Worm (Caenorhabditis elegans) whole organism, mixed stage, embryonic: ENCODE data around the gene cept-2.
"Not testable (repeated sequence)": the region's sequence is repeated elsewhere in the genome, so short reads cannot be mapped to it uniquely, and the experiment has no call there.

Experiments
- M03D4.4 ChIP-seq: sonication (generic microtip); optimal IDR thresholded peaks from 2 replicates; lab custom pipeline; 2017; ENCODE audit warnings: mild to moderate bottlenecking, missing genetic modification characterization, missing compliant biosample characterization
- bed-3 ChIP-seq: fragments of 200-800 bp; sonication (Bioruptor generic); optimal IDR thresholded peaks from 3 replicates; lab custom pipeline; 2018; ENCODE audit warnings: mild to moderate bottlenecking, missing genetic modification characterization, moderate library complexity, missing compliant biosample characterization
- blmp-1 ChIP-seq: fragments of 150-350 bp; optimal IDR thresholded peaks from 2 replicates; lab custom pipeline; 2014; ENCODE audit warnings: missing biosample characterization, missing genetic modification characterization
- ceh-39 ChIP-seq: fragments of 150-350 bp; optimal IDR thresholded peaks from 2 replicates; lab custom pipeline; 2014; ENCODE audit warnings: missing biosample characterization, missing genetic modification characterization
- ceh-83 ChIP-seq: fragments of 200-800 bp; sonication (Bioruptor generic); optimal IDR thresholded peaks from 2 replicates; lab custom pipeline; 2018; ENCODE audit warnings: mild to moderate bottlenecking, missing genetic modification characterization, missing compliant biosample characterization
- ces-1 ChIP-seq: fragments of 150-350 bp; optimal IDR thresholded peaks from 2 replicates; lab custom pipeline; 2014; ENCODE audit warnings: missing biosample characterization, missing genetic modification reagents, missing genetic modification characterization
- cnd-1 ChIP-seq: fragments of 200-800 bp; sonication (Bioruptor generic); optimal IDR thresholded peaks from 2 replicates; lab custom pipeline; 2018; ENCODE audit warnings: mild to moderate bottlenecking, missing genetic modification characterization, missing compliant biosample characterization
- drap-1 ChIP-seq: fragments of 200-800 bp; sonication (Bioruptor generic); optimal IDR thresholded peaks from 3 replicates; lab custom pipeline; 2018; ENCODE audit warnings: mild to moderate bottlenecking, missing genetic modification characterization, missing compliant biosample characterization
- elt-1 ChIP-seq: sonication (generic microtip); optimal IDR thresholded peaks from 2 replicates; lab custom pipeline; 2017; ENCODE audit warnings: missing genetic modification characterization, mild to moderate bottlenecking, missing compliant biosample characterization, antibody characterized with exemption, moderate library complexity, borderline replicate concordance; ENCODE audit not compliant: insufficient read depth
- elt-3 ChIP-seq: fragments of 150-350 bp; optimal IDR thresholded peaks from 2 replicates; lab custom pipeline; 2014; ENCODE audit warnings: missing biosample characterization, missing genetic modification characterization
- flh-1 ChIP-seq: fragments of 200-800 bp; sonication (Bioruptor generic); optimal IDR thresholded peaks from 2 replicates; lab custom pipeline; 2018; ENCODE audit warnings: mild to moderate bottlenecking, missing genetic modification characterization, moderate library complexity, missing compliant biosample characterization
- ham-2 ChIP-seq: fragments of 200-800 bp; sonication (Bioruptor generic); optimal IDR thresholded peaks from 2 replicates; lab custom pipeline; 2018; ENCODE audit warnings: mild to moderate bottlenecking, missing genetic modification characterization, missing compliant biosample characterization
- hlh-1 ChIP-seq: fragments of 150-350 bp; optimal IDR thresholded peaks from 2 replicates; lab custom pipeline; 2014; ENCODE audit warnings: missing biosample characterization, missing genetic modification reagents, missing genetic modification characterization
- lin-13 ChIP-seq: fragments of 150-350 bp; optimal IDR thresholded peaks from 2 replicates; lab custom pipeline; 2014; ENCODE audit warnings: missing biosample characterization, missing genetic modification characterization
- lin-32 ChIP-seq: fragments of 200-800 bp; sonication (Bioruptor generic); optimal IDR thresholded peaks from 2 replicates; lab custom pipeline; 2018; ENCODE audit warnings: mild to moderate bottlenecking, missing genetic modification characterization, missing compliant biosample characterization
- lsy-2 ChIP-seq: fragments of 150-350 bp; optimal IDR thresholded peaks from 2 replicates; lab custom pipeline; 2014; ENCODE audit warnings: missing biosample characterization, missing genetic modification characterization
- mab-5 ChIP-seq: fragments of 150-350 bp; optimal IDR thresholded peaks from 2 replicates; lab custom pipeline; 2014; ENCODE audit warnings: missing biosample characterization, missing genetic modification characterization
- mep-1 ChIP-seq: fragments of 150-350 bp; optimal IDR thresholded peaks from 2 replicates; lab custom pipeline; 2017; ENCODE audit warnings: missing biosample characterization, missing genetic modification reagents, missing genetic modification characterization, inconsistent platforms
- mls-2 ChIP-seq: sonication (generic microtip); optimal IDR thresholded peaks from 2 replicates; lab custom pipeline; 2016; ENCODE audit warnings: mild to moderate bottlenecking, missing genetic modification characterization, moderate library complexity, missing compliant biosample characterization
- nhr-12 ChIP-seq: fragments of 150-350 bp; optimal IDR thresholded peaks from 2 replicates; lab custom pipeline; 2014; ENCODE audit warnings: missing biosample characterization, missing genetic modification characterization
- nhr-2 ChIP-seq: fragments of 150-350 bp; optimal IDR thresholded peaks from 2 replicates; lab custom pipeline; 2014; ENCODE audit warnings: missing biosample characterization, missing genetic modification characterization
- nhr-237 ChIP-seq: fragments of 150-350 bp; optimal IDR thresholded peaks from 2 replicates; lab custom pipeline; 2014; ENCODE audit warnings: missing biosample characterization, missing genetic modification characterization
- nhr-28 ChIP-seq: fragments of 150-350 bp; optimal IDR thresholded peaks from 2 replicates; lab custom pipeline; 2014; ENCODE audit warnings: missing biosample characterization, missing genetic modification characterization
- nhr-76 ChIP-seq: sonication (generic microtip); optimal IDR thresholded peaks from 2 replicates; lab custom pipeline; 2017; ENCODE audit warnings: missing biosample characterization, missing genetic modification characterization
- sem-2 ChIP-seq: fragments of 200-800 bp; sonication (Bioruptor generic); optimal IDR thresholded peaks from 2 replicates; lab custom pipeline; 2018; ENCODE audit warnings: mild to moderate bottlenecking, missing genetic modification characterization, missing compliant biosample characterization
- snpc-4 ChIP-seq: fragments of 150-350 bp; optimal IDR thresholded peaks from 2 replicates; lab custom pipeline; 2014; ENCODE audit warnings: missing biosample characterization, missing genetic modification characterization
- sptf-1 ChIP-seq: sonication (generic microtip); optimal IDR thresholded peaks from 2 replicates; lab custom pipeline; 2017; ENCODE audit warnings: mild to moderate bottlenecking, missing genetic modification characterization, moderate library complexity, missing compliant biosample characterization
- tbx-8 ChIP-seq: fragments of 200-800 bp; sonication (Bioruptor generic); optimal IDR thresholded peaks from 2 replicates; lab custom pipeline; 2018; ENCODE audit warnings: mild to moderate bottlenecking, missing genetic modification characterization, moderate library complexity, missing compliant biosample characterization
- unc-120 ChIP-seq: sonication (generic microtip); optimal IDR thresholded peaks from 2 replicates; lab custom pipeline; 2017; ENCODE audit warnings: missing genetic modification characterization, missing compliant biosample characterization; ENCODE audit not compliant: poor library complexity, severe bottlenecking
- unc-39 ChIP-seq: fragments of 150-350 bp; optimal IDR thresholded peaks from 2 replicates; lab custom pipeline; 2014; ENCODE audit warnings: missing biosample characterization, missing genetic modification characterization
- ztf-11 ChIP-seq: fragments of 150-350 bp; optimal IDR thresholded peaks from 2 replicates; lab custom pipeline; 2014; ENCODE audit warnings: missing biosample characterization, missing genetic modification characterization

The cept-2 gene

DNA sequence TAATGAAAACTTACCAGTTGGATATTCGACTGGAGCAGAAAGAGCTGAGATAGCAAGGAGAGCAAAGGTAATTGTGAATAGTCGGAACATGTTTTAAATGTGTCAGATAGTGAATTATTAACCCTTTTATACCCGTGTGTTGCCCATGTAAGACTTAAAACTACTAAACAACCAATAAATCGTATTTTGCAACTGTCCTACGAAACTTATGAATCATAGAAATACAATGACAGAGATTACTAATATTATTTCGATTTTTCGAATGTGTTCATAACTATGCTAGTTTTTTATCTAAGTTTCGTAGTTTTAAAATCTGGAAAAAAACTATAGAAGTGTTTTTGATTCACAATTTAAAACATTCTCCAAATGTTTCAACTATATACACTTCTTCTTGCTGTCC lies 40.8 kb upstream of the cept-2 start, which contains the start of gene spig-4:
Gene spig-4 (minus strand): TSS at position 101 of the 400 bp plus-strand sequence.
- not testable (repeated sequence) for TF ChIP-seq sptf-1 (tag; lab: Kevin White, UChicago); drap-1; unc-39 (tag; lab: Kevin White, UChicago)

DNA sequence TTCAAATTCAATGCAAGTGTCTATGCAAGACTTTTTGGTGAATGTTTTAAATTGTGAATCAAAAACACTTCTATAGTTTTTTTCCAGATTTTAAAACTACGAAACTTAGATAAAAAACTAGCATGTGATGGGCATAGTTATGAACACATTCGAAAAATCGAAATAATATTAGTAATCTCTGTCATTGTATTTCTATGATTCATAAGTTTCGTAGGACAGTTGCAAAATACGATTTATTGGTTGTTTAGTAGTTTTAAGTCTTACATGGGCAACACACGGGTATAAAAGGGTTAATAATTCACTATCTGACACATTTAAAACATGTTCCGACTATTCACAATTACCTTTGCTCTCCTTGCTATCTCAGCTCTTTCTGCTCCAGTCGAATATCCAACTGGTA lies 39.4 kb upstream of the cept-2 start, which contains the start of gene spig-5:
Gene spig-5 (plus strand): TSS at position 301 of the 400 bp plus-strand sequence.
- not testable (repeated sequence) for TF ChIP-seq tbx-8 (GFP tag; lab: Kevin White, UChicago); hlh-1 (tag; lab: Kevin White, UChicago); nhr-12

DNA sequence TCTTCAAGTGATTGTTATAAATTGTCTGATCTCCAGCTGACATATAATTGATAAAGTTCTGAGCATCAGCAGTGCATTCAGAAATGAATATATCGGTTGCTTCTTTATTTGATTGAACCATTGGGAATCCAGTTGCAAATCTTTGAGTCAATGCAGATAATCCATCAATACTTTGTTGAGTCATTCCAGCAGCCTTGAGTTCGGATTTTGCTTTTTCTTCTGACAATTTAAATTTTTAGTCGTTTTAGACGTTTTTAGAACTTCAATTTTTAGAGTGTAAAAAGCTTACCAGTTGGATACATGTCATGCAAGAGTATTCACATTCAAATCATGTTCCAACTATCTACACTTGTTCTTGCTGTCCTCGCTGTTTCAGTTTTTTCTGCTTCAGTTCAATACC lies 37.9 kb upstream of the cept-2 start, which contains the start of gene F14D7.14:
Gene F14D7.14 (plus strand): TSS at position 301 of the 400 bp plus-strand sequence.
- TF ChIP-seq mab-5 (tag; lab: Kevin White, UChicago); tbx-8 (GFP tag; lab: Kevin White, UChicago); cnd-1 (tag; lab: Kevin White, UChicago): not testable (repeated sequence)

DNA sequence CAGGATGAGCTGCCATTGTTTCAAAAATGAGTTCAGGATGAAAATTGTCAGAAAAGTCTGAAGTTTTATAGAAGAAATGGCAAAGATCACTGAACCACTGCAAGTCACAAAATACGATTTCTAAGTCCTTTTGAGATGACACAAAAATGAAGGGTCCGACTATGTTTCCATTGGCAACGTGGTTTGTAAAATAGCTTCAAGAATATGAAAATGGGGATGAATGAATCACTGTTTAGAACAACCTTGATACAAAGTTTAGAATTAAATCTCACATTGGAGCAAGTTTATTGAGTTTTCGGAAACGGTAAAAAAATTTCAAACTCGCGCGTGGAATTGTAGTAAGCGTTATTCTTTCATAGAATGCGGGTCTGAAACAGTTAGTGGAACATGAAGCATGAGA lies 36.5 kb upstream of the cept-2 start, which contains the start of gene ddn-3:
Gene ddn-3 (minus strand): TSS at position 101 of the 400 bp plus-strand sequence.
- TF ChIP-seq ceh-83: no peak

DNA sequence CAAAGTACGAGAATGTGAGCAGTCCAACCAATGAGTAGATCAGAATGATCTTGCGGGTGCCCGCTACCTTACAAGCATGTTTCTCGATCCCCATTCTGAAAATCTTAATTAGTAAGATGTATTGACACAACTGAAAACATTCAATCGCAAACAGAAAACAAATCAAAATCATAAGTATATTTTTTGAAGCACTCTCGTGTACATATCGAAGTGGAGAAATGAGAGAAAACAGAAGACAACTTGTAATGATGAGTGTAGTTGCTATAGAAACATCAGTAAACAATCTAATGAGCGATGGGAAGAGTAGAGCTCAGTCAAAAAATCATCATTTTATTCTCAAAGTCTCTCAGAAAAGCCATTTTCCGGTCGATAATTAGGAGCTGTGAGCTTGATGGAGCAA lies 34.9 kb upstream of the cept-2 start, which contains the start of gene F14D7.8:
Gene F14D7.8 (minus strand): TSS at position 101 of the 400 bp plus-strand sequence.
- no peak for TF ChIP-seq cnd-1 (tag; lab: Kevin White, UChicago)
- TF ChIP-seq snpc-4 (tag; lab: Kevin White, UChicago): no peak
- TF ChIP-seq mab-5 (tag; lab: Kevin White, UChicago): no peak
- TF ChIP-seq bed-3: no peak
- no peak for TF ChIP-seq sptf-1 (tag; lab: Kevin White, UChicago)
- TF ChIP-seq blmp-1: no peak
- TF ChIP-seq nhr-28 (tag; lab: Kevin White, UChicago): no peak
- no peak for TF ChIP-seq nhr-76
- no peak for TF ChIP-seq lin-32 (GFP tag; lab: Kevin White, UChicago)
- no peak for TF ChIP-seq lin-13 (tag; lab: Kevin White, UChicago)
- no peak for TF ChIP-seq lsy-2
- no peak for TF ChIP-seq ham-2 (GFP tag; lab: Kevin White, UChicago)
- TF ChIP-seq unc-120: no peak
- TF ChIP-seq tbx-8 (GFP tag; lab: Kevin White, UChicago): no peak
- TF ChIP-seq nhr-2 (tag; lab: Kevin White, UChicago): no peak
- TF ChIP-seq ceh-83: no peak
- no peak for TF ChIP-seq ceh-39 (tag; lab: Kevin White, UChicago)
- TF ChIP-seq elt-1 (tag; lab: Kevin White, UChicago): no peak
- TF ChIP-seq M03D4.4 (tag; lab: Kevin White, UChicago): no peak

DNA sequence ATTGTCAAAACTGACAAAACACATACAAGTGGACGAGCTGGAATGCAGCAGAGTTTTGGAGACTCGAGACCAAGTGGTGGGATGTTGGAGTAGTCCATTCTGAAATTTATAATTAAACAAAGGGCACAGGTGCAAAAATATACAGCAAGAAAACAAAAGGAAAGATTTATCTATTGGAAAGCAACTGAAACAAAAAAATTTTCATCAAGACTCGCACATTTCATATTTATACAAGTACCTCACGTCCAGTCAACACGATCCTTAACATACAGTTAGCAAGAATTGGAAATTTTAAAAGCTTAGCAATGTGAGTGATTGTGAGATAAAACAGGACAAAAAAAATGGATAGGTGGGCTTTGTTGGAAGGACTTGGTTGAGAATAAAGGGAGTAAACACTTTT lies 33.3 kb upstream of the cept-2 start, which contains the start of gene F47B8.1:
Gene F47B8.1 (minus strand): TSS at position 101 of the 400 bp plus-strand sequence.
- TF ChIP-seq ces-1 (GFP tag; lab: Kevin White, UChicago) (no peak), nhr-12 (no peak), drap-1 (no peak), mls-2 (tag; lab: Kevin White, UChicago) (no peak), nhr-237 (tag; lab: Kevin White, UChicago) (no peak), elt-3 (no peak), sem-2 (GFP tag; lab: Kevin White, UChicago) (no peak), blmp-1 (no peak), lin-32 (GFP tag; lab: Kevin White, UChicago) (no peak), ceh-83 (no peak), ztf-11 (tag; lab: Kevin White, UChicago) (no peak), nhr-28 (tag; lab: Kevin White, UChicago) (no peak), sptf-1 (tag; lab: Kevin White, UChicago) (no peak), bed-3 (no peak), ceh-39 (tag; lab: Kevin White, UChicago) (no peak), mep-1 (tag; lab: Kevin White, UChicago) (no peak), lsy-2 (no peak), lin-13 (tag; lab: Kevin White, UChicago) (no peak), snpc-4 (tag; lab: Kevin White, UChicago) (no peak), flh-1 (GFP tag; lab: Kevin White, UChicago) (no peak)
